Fruit fly (Drosophila melanogaster) whole organism, embryonic: ENCODE data around the gene NC2beta.

Experiments
- CG11723 ChIP-seq: fragments of 200-800 bp; sonication (Bioruptor generic); optimal IDR thresholded peaks from 2 replicates; lab custom pipeline; 2017; ENCODE audit warnings: missing biosample characterization, mild to moderate bottlenecking, missing genetic modification characterization
- CG12155 ChIP-seq: fragments of 200-800 bp; sonication (Bioruptor generic); optimal IDR thresholded peaks from 3 replicates; lab custom pipeline; 2016; ENCODE audit warnings: missing biosample characterization, missing genetic modification characterization
- CG12659 ChIP-seq: fragments of 200-800 bp; sonication (Bioruptor generic); optimal IDR thresholded peaks from 3 replicates; lab custom pipeline; 2017; ENCODE audit warnings: mild to moderate bottlenecking, missing biosample characterization, missing genetic modification reagents, missing genetic modification characterization
- CG15601 ChIP-seq: fragments of 200-800 bp; sonication (Bioruptor generic); optimal IDR thresholded peaks from 3 replicates; lab custom pipeline; 2019; ENCODE audit warnings: missing biosample characterization, mild to moderate bottlenecking, missing genetic modification characterization, moderate library complexity
- CG32772 ChIP-seq: fragments of 200-800 bp; sonication (Bioruptor generic); IDR thresholded peaks from 2 replicates; pipeline ENCODE4 v1.3.6; 2022; ENCODE audit warnings: missing biosample characterization, missing genetic modification characterization
- CG4360 ChIP-seq: fragments of 200-800 bp; sonication (Bioruptor generic); IDR thresholded peaks from 2 replicates; pipeline ENCODE4 v1.3.6; 2022; ENCODE audit warnings: missing biosample characterization, missing genetic modification characterization
- CG6272 ChIP-seq: fragments of 200-800 bp; sonication (Bioruptor generic); IDR thresholded peaks from 2 replicates; pipeline ENCODE4 v1.3.6; 2022; ENCODE audit warnings: missing biosample characterization, missing genetic modification characterization
- CG7987 ChIP-seq: fragments of 200-800 bp; sonication (Bioruptor generic); optimal IDR thresholded peaks from 2 replicates; lab custom pipeline; 2018; ENCODE audit warnings: missing biosample characterization, mild to moderate bottlenecking, missing genetic modification characterization, moderate library complexity
- CG8089 ChIP-seq: fragments of 200-800 bp; sonication (Bioruptor generic); optimal IDR thresholded peaks from 3 replicates; lab custom pipeline; 2016; ENCODE audit warnings: missing biosample characterization, missing genetic modification characterization
- CG9797 ChIP-seq: fragments of 200-800 bp; sonication (Bioruptor generic); optimal IDR thresholded peaks from 3 replicates; lab custom pipeline; 2018; ENCODE audit warnings: missing biosample characterization, mild to moderate bottlenecking, missing genetic modification characterization
- CHES-1-like ChIP-seq: fragments of 200-800 bp; sonication (Bioruptor generic); optimal IDR thresholded peaks from 2 replicates; lab custom pipeline; 2016; ENCODE audit warnings: missing biosample characterization, missing genetic modification characterization
- MESR4 ChIP-seq: fragments of 200-800 bp; sonication (Bioruptor generic); optimal IDR thresholded peaks from 2 replicates; lab custom pipeline; 2018; ENCODE audit warnings: missing biosample characterization, mild to moderate bottlenecking, missing genetic modification characterization, moderate library complexity
- Med ChIP-seq: fragments of 200-800 bp; sonication (Bioruptor generic); peaks from one replicate; lab custom pipeline; 2016; ENCODE audit warnings: missing biosample characterization, missing genetic modification characterization, mild to moderate bottlenecking, inconsistent platforms, moderate library complexity
- Oaz ChIP-seq: fragments of 200-800 bp; sonication (Bioruptor generic); IDR thresholded peaks from 2 replicates; pipeline ENCODE4 v1.3.6; 2022; ENCODE audit warnings: missing biosample characterization, missing genetic modification characterization
- luna ChIP-seq: fragments of 200-800 bp; sonication (Bioruptor generic); optimal IDR thresholded peaks from 2 replicates; lab custom pipeline; 2016; ENCODE audit warnings: missing biosample characterization, missing genetic modification characterization
- sens ChIP-seq: fragments of 200-800 bp; sonication (Bioruptor generic); peaks from one replicate; lab custom pipeline; 2016; ENCODE audit warnings: missing biosample characterization, missing genetic modification characterization
- sqz ChIP-seq: fragments of 200-800 bp; sonication (Bioruptor generic); optimal IDR thresholded peaks from 3 replicates; lab custom pipeline; 2018; ENCODE audit warnings: missing biosample characterization, mild to moderate bottlenecking, missing genetic modification characterization
- stwl ChIP-seq: fragments of 200-800 bp; sonication (Bioruptor generic); optimal IDR thresholded peaks from 3 replicates; lab custom pipeline; 2018; ENCODE audit warnings: missing biosample characterization, mild to moderate bottlenecking, missing genetic modification characterization, moderate library complexity
- vvl ChIP-seq: fragments of 200-800 bp; sonication (Bioruptor generic); IDR thresholded peaks from 2 replicates; pipeline ENCODE4 v1.3.6; 2022; ENCODE audit warnings: missing biosample characterization, missing genetic modification characterization

Gene NC2beta

DNA sequence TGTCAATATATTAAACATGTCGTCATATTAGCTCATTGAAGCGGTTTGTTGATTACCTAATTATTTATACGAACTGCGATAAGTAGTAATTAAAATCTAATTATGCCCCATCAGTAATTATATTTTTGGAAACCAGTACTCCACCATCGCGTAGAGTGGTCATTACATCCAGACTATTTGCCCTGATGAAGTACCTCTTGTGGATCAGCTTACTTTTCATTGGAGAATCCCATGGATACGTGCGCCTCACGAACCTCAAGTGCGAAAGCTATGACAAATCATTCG, 50.4 kb downstream of the NC2beta start, which contains the start of gene CG33679:
Gene CG33679 (plus strand): TSS at position 186 of the 285 bp plus-strand sequence.
- TF ChIP-seq CG12155, result no peak
- TF ChIP-seq CG11723, result no peak
- TF ChIP-seq sens (GFP tag; lab: Kevin White, UChicago), result peak; percentile 50
- no peak for TF ChIP-seq CHES-1-like
- TF ChIP-seq CG6272, result no peak
- TF ChIP-seq CG9797 (GFP tag; lab: Kevin White, UChicago), result peak; percentile 38
- TF ChIP-seq sqz, result no peak
- TF ChIP-seq luna (GFP tag; lab: Kevin White, UChicago), result no peak
- peak; percentile 26 for TF ChIP-seq stwl
- no peak for TF ChIP-seq vvl (GFP tag; lab: Robert Waterston, UW)
- TF ChIP-seq CG32772 (GFP tag; lab: Robert Waterston, UW), result no peak
- TF ChIP-seq CG8089 (GFP tag; lab: Kevin White, UChicago), result no peak
- no peak for TF ChIP-seq Oaz
- no peak for TF ChIP-seq CG7987
- no peak for TF ChIP-seq CG4360
- no peak for TF ChIP-seq MESR4
- no peak for TF ChIP-seq CG15601 (tag; lab: Kevin White, UChicago)
- peak; percentile 26 for TF ChIP-seq Med (GFP tag; lab: Kevin White, UChicago)
- no peak for TF ChIP-seq CG12659
